Fruit fly (Drosophila melanogaster) whole organism, embryonic: ENCODE results near the gene Sirt4.

Source experiments
- B-H2 ChIP-seq: fragments of 200-800 bp; sonication (Bioruptor generic); optimal IDR thresholded peaks from 2 replicates; lab custom pipeline; 2018; ENCODE audit warnings: missing biosample characterization, mild to moderate bottlenecking, missing genetic modification characterization
- CG11456 ChIP-seq: fragments of 200-800 bp; sonication (Bioruptor generic); IDR thresholded peaks from 3 replicates; pipeline ENCODE4 v1.3.6; 2022; ENCODE audit warnings: missing biosample characterization, missing genetic modification characterization
- CG12219 ChIP-seq: fragments of 200-800 bp; sonication (Bioruptor generic); optimal IDR thresholded peaks from 3 replicates; lab custom pipeline; 2018; ENCODE audit warnings: missing biosample characterization, mild to moderate bottlenecking, missing genetic modification characterization
- CG12299 ChIP-seq: fragments of 200-800 bp; sonication (Bioruptor generic); optimal IDR thresholded peaks from 2 replicates; lab custom pipeline; 2018; ENCODE audit warnings: missing biosample characterization, mild to moderate bottlenecking, missing genetic modification characterization
- CG12391 ChIP-seq: fragments of 200-800 bp; sonication (Bioruptor generic); optimal IDR thresholded peaks from 3 replicates; lab custom pipeline; 2018; ENCODE audit warnings: missing biosample characterization, mild to moderate bottlenecking, missing genetic modification characterization, moderate library complexity
- CG13123 ChIP-seq: fragments of 200-800 bp; sonication (Bioruptor generic); optimal IDR thresholded peaks from 2 replicates; lab custom pipeline; 2016; ENCODE audit warnings: missing biosample characterization, missing genetic modification characterization
- CG13775 ChIP-seq: fragments of 200-800 bp; sonication (Bioruptor generic); optimal IDR thresholded peaks from 3 replicates; lab custom pipeline; 2017; ENCODE audit warnings: missing biosample characterization, mild to moderate bottlenecking, missing genetic modification characterization
- CG15073 ChIP-seq: fragments of 200-800 bp; sonication (Bioruptor generic); optimal IDR thresholded peaks from 2 replicates; lab custom pipeline; 2016; ENCODE audit warnings: missing biosample characterization, missing genetic modification characterization
- CG15479 ChIP-seq: fragments of 200-800 bp; sonication (Bioruptor generic); optimal IDR thresholded peaks from 3 replicates; lab custom pipeline; 2019; ENCODE audit warnings: missing biosample characterization, mild to moderate bottlenecking, missing genetic modification characterization, moderate library complexity
- CG1602 ChIP-seq: fragments of 200-800 bp; sonication (Bioruptor generic); optimal IDR thresholded peaks from 3 replicates; lab custom pipeline; 2016; ENCODE audit warnings: missing biosample characterization, missing genetic modification characterization
- CG1647 ChIP-seq: fragments of 200-800 bp; sonication (Bioruptor generic); optimal IDR thresholded peaks from 3 replicates; lab custom pipeline; 2016; ENCODE audit warnings: missing biosample characterization, missing genetic modification characterization
- CG16815 ChIP-seq: fragments of 200-800 bp; sonication (Bioruptor generic); optimal IDR thresholded peaks from 3 replicates; lab custom pipeline; 2017; ENCODE audit warnings: missing biosample characterization, mild to moderate bottlenecking, missing genetic modification characterization
- CG17361 ChIP-seq: fragments of 200-800 bp; sonication (Bioruptor generic); IDR thresholded peaks from 3 replicates; pipeline ENCODE4 v1.3.6; 2022; ENCODE audit warnings: missing biosample characterization, missing genetic modification characterization
- CG1832 ChIP-seq: fragments of 200-800 bp; sonication (Bioruptor generic); optimal IDR thresholded peaks from 2 replicates; lab custom pipeline; 2017; ENCODE audit warnings: missing biosample characterization, mild to moderate bottlenecking, missing genetic modification characterization, inconsistent platforms
- CG2889 ChIP-seq: fragments of 200-800 bp; sonication (Bioruptor generic); IDR thresholded peaks from 3 replicates; pipeline ENCODE4 v1.3.6; 2022; ENCODE audit warnings: missing biosample characterization, missing genetic modification characterization
- CG32532 ChIP-seq: fragments of 200-800 bp; sonication (Bioruptor generic); IDR thresholded peaks from 2 replicates; pipeline ENCODE4 v1.3.6; 2022; ENCODE audit warnings: missing biosample characterization, missing genetic modification characterization
- CG32772 ChIP-seq: fragments of 200-800 bp; sonication (Bioruptor generic); IDR thresholded peaks from 2 replicates; pipeline ENCODE4 v1.3.6; 2022; ENCODE audit warnings: missing biosample characterization, missing genetic modification characterization
- CG3847 ChIP-seq: fragments of 200-800 bp; sonication (Bioruptor generic); IDR thresholded peaks from 2 replicates; pipeline ENCODE4 v1.3.6; 2022; ENCODE audit warnings: missing biosample characterization, missing genetic modification characterization
- CG5245 ChIP-seq: fragments of 200-800 bp; sonication (Bioruptor generic); optimal IDR thresholded peaks from 3 replicates; lab custom pipeline; 2016; ENCODE audit warnings: missing biosample characterization, missing genetic modification characterization
- CG7372 ChIP-seq: fragments of 200-800 bp; sonication (Bioruptor generic); IDR thresholded peaks from 2 replicates; pipeline ENCODE4 v1.3.6; 2022; ENCODE audit warnings: missing biosample characterization, missing genetic modification characterization
- D19B ChIP-seq: fragments of 200-800 bp; sonication (Bioruptor generic); optimal IDR thresholded peaks from 2 replicates; lab custom pipeline; 2017; ENCODE audit warnings: missing biosample characterization, mild to moderate bottlenecking, missing genetic modification characterization
- Dll ChIP-seq: fragments of 200-800 bp; sonication (Bioruptor generic); IDR thresholded peaks from 4 replicates; pipeline ENCODE4 v1.3.6; 2022; ENCODE audit warnings: missing biosample characterization, missing genetic modification characterization; ENCODE audit not compliant: partially characterized antibody
- Ets97D ChIP-seq: fragments of 200-800 bp; sonication (Bioruptor generic); optimal IDR thresholded peaks from 3 replicates; lab custom pipeline; 2016; ENCODE audit warnings: missing biosample characterization, missing genetic modification characterization
- H2.0 ChIP-seq: fragments of 200-800 bp; sonication (Bioruptor generic); IDR thresholded peaks from 2 replicates; pipeline ENCODE4 v1.3.6; 2022; ENCODE audit warnings: missing biosample characterization, missing genetic modification characterization
- HmgD ChIP-seq: fragments of 200-800 bp; sonication (Bioruptor generic); optimal IDR thresholded peaks from 3 replicates; lab custom pipeline; 2016; ENCODE audit warnings: missing biosample characterization, missing genetic modification characterization
- HmgZ ChIP-seq: fragments of 200-800 bp; sonication (Bioruptor generic); optimal IDR thresholded peaks from 2 replicates; lab custom pipeline; 2018; ENCODE audit warnings: missing biosample characterization, mild to moderate bottlenecking, missing genetic modification characterization
- NK7.1 ChIP-seq: fragments of 200-800 bp; sonication (Bioruptor generic); optimal IDR thresholded peaks from 3 replicates; lab custom pipeline; 2016; ENCODE audit warnings: missing biosample characterization, missing genetic modification characterization
- Optix ChIP-seq: fragments of 200-800 bp; sonication (Bioruptor generic); IDR thresholded peaks from 3 replicates; pipeline ENCODE4 v1.3.6; 2022; ENCODE audit warnings: missing biosample characterization, missing genetic modification characterization
- Sry-β ChIP-seq: fragments of 200-800 bp; sonication (Bioruptor generic); optimal IDR thresholded peaks from 2 replicates; lab custom pipeline; 2018; ENCODE audit warnings: missing biosample characterization, mild to moderate bottlenecking, missing genetic modification characterization, moderate library complexity
- Stat92E ChIP-seq, 3 experiments: fragments of >200 bp in 2 of 3; fragments of 200-800 bp in 1 of 3; sonication (Bioruptor generic) in 1 of 3; optimal IDR thresholded peaks; 2 replicates each; lab custom pipeline; 2017 to 2019; ENCODE audit warnings: missing biosample characterization in 3 of 3, missing genetic modification characterization in 3 of 3, mild to moderate bottlenecking in 1 of 3, moderate library complexity in 1 of 3
- az2 ChIP-seq: fragments of 200-800 bp; sonication (Bioruptor generic); optimal IDR thresholded peaks from 3 replicates; lab custom pipeline; 2016; ENCODE audit warnings: missing biosample characterization, missing genetic modification characterization
- bcd ChIP-seq: fragments of 200-800 bp; sonication (Bioruptor generic); optimal IDR thresholded peaks from 2 replicates; lab custom pipeline; 2017; ENCODE audit warnings: missing biosample characterization, mild to moderate bottlenecking, missing genetic modification characterization
- chn ChIP-seq: fragments of 200-800 bp; sonication (Bioruptor generic); optimal IDR thresholded peaks from 2 replicates; lab custom pipeline; 2016; ENCODE audit warnings: missing biosample characterization, missing genetic modification characterization
- crol ChIP-seq: fragments of 200-800 bp; sonication (Bioruptor generic); IDR thresholded peaks from 2 replicates; pipeline ENCODE4 v1.3.6; 2022; ENCODE audit warnings: missing biosample characterization, missing genetic modification characterization
- eve ChIP-seq, 2 experiments: fragments of >200 bp; optimal IDR thresholded peaks; 2 replicates each; lab custom pipeline; 2017; ENCODE audit warnings: missing biosample characterization in 2 of 2, missing genetic modification characterization in 2 of 2
- gcm2 ChIP-seq: fragments of 200-800 bp; sonication (Bioruptor generic); optimal IDR thresholded peaks from 2 replicates; lab custom pipeline; 2016; ENCODE audit warnings: missing biosample characterization, missing genetic modification characterization
- hkb ChIP-seq, 2 experiments: fragments of 200-800 bp in 1 of 2; fragments of >200 bp in 1 of 2; sonication (Bioruptor generic) in 1 of 2; IDR thresholded peaks in 1 of 2; optimal IDR thresholded peaks in 1 of 2; 2 replicates each; pipeline versions ENCODE4 v1.3.6 to Lab custom; 2017 to 2022; ENCODE audit warnings: missing biosample characterization in 1 of 2, missing genetic modification characterization in 1 of 2
- inv ChIP-seq: fragments of 200-800 bp; sonication (Bioruptor generic); IDR thresholded peaks from 2 replicates; pipeline ENCODE4 v1.3.6; 2022; ENCODE audit warnings: missing biosample characterization, missing genetic modification characterization; ENCODE audit not compliant: partially characterized antibody
- nerfin-1 ChIP-seq: fragments of 200-800 bp; sonication (Bioruptor generic); optimal IDR thresholded peaks from 3 replicates; lab custom pipeline; 2019; ENCODE audit warnings: missing biosample characterization, mild to moderate bottlenecking, missing genetic modification characterization, moderate library complexity
- nerfin-2 ChIP-seq: fragments of 200-800 bp; sonication (Bioruptor generic); IDR thresholded peaks from 2 replicates; pipeline ENCODE4 v1.3.6; 2022; ENCODE audit warnings: missing biosample characterization, missing genetic modification characterization; ENCODE audit not compliant: partially characterized antibody
- pfk ChIP-seq: fragments of 200-800 bp; sonication (Bioruptor generic); optimal IDR thresholded peaks from 2 replicates; lab custom pipeline; 2018; ENCODE audit warnings: missing biosample characterization, mild to moderate bottlenecking, missing genetic modification characterization, moderate library complexity
- pho ChIP-seq: fragments of 200-800 bp; sonication (Bioruptor generic); optimal IDR thresholded peaks from 2 replicates; lab custom pipeline; 2016; ENCODE audit warnings: missing biosample characterization, missing genetic modification characterization
- repo ChIP-seq: fragments of 200-800 bp; sonication (Bioruptor generic); optimal IDR thresholded peaks from 2 replicates; lab custom pipeline; 2016; ENCODE audit warnings: missing biosample characterization, missing genetic modification characterization
- shn ChIP-seq: fragments of 200-800 bp; sonication (Bioruptor generic); optimal IDR thresholded peaks from 3 replicates; lab custom pipeline; 2016; ENCODE audit warnings: missing biosample characterization, missing genetic modification characterization
- sim ChIP-seq: fragments of 200-800 bp; sonication (Bioruptor generic); IDR thresholded peaks from 2 replicates; pipeline ENCODE4 v1.3.6; 2022; ENCODE audit warnings: missing biosample characterization, missing genetic modification characterization
- ssp ChIP-seq: fragments of 200-800 bp; sonication (Bioruptor generic); IDR thresholded peaks from 2 replicates; pipeline ENCODE4 v1.3.6; 2022; ENCODE audit warnings: missing biosample characterization, missing genetic modification characterization
- sug ChIP-seq: fragments of 200-800 bp; optimal IDR thresholded peaks from 2 replicates; lab custom pipeline; 2019; ENCODE audit warnings: missing biosample characterization, mild to moderate bottlenecking, missing genetic modification characterization, moderate library complexity
- tin ChIP-seq: fragments of 200-800 bp; sonication (Bioruptor generic); optimal IDR thresholded peaks from 3 replicates; lab custom pipeline; 2016; ENCODE audit warnings: missing biosample characterization, missing genetic modification characterization
- twi ChIP-seq: fragments of 200-800 bp; optimal IDR thresholded peaks from 2 replicates; lab custom pipeline; 2019; ENCODE audit warnings: missing biosample characterization, mild to moderate bottlenecking, missing genetic modification characterization, moderate library complexity

Sirt4 gene

DNA sequence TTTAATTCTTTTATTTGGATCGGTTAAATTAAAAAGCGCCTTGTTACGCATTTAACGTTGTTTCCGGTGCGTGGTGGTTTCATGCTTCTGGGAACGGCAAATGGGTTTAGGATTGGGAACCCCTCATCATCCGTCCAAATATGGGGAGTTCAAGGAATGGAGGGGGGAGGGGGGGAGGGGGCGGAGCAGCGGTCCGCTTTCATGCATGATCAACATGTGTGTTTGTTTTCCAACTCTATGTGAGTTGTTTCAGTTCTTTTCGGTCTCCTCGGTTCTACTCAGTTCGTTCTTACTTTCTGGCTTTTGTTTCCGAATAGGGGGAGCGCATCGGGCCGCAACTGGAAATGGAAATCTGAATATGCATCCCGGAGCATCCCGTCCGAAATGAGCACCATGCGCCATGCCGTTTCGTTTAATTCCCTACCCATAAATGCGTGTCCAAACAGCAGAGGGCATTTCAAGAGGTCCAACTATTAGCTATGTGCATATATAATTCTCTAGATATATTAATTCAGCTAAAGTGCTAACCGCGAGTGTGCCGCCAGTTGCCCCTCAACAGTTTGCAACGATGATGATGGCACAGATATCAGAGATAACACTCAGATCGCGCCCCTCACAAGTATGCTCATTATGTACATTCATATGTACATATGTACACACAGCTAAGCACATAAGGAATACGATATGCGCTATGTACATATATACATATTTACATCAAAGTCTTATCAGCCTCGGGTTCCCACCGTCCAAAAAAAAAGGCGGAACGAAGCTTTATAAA, 11.8 kb upstream of the Sirt4 start (continued):
- TF ChIP-seq CG32532 (GFP tag; lab: Robert Waterston, UW) (peak; percentile 31; the same call in 1 of the 2 replicates), pfk (GFP tag; lab: Kevin White, UChicago) (peak; percentile 85), CG5245 (peak; percentile 85), eve (GFP tag; optimal IDR thresholded peaks at IDR 0.05; lab: Kevin White, UChicago) (no peak), nerfin-1 (tag; lab: Kevin White, UChicago) (peak; percentile 94), tin (GFP tag; lab: Kevin White, UChicago) (peak; percentile 83), twi (tag; lab: Kevin White, UChicago) (peak; percentile 86), CG12299 (tag; lab: Kevin White, UChicago) (peak; percentile 95), ssp (GFP tag; lab: Robert Waterston, UW) (peak; percentile 48), chn (peak; percentile 71), gcm2 (GFP tag; lab: Kevin White, UChicago) (peak; percentile 74), CG32772 (peak; percentile 61), hkb (optimal IDR thresholded peaks at IDR 0.05; lab: Kevin White, UChicago) (no peak), hkb (GFP tag; IDR thresholded peaks at IDR 0.05; lab: Robert Waterston, UW) (peak; percentile 92), H2.0 (peak; percentile 67), shn (peak; percentile 71), CG1602 (GFP tag; lab: Kevin White, UChicago) (peak; percentile 83), CG13775 (peak; percentile 64), CG2889 (GFP tag; lab: Robert Waterston, UW) (no peak), CG12219 (GFP tag; lab: Kevin White, UChicago) (peak; percentile 90), CG15073 (GFP tag; lab: Kevin White, UChicago) (peak; percentile 61), Optix (peak; percentile 71; the same call in 1 of the 3 replicates), CG7372 (GFP tag; lab: Robert Waterston, UW) (peak; percentile 83), Stat92E (GFP tag; optimal IDR thresholded peaks at IDR 0.05; lab: Kevin White, UChicago) (peak in 1 of 3 experiments; percentile 39), Dll (no peak), CG17361 (peak; percentile 90), crol (peak; percentile 78), CG1647 (GFP tag; lab: Kevin White, UChicago) (peak; percentile 94), CG12391 (tag; lab: Kevin White, UChicago) (peak; percentile 78), sug (tag; lab: Kevin White, UChicago) (peak; percentile 72), bcd (GFP tag; lab: Kevin White, UChicago) (peak; percentile 87), CG3847 (GFP tag; lab: Robert Waterston, UW) (peak; percentile 69), D19B (peak; percentile 52), CG1832 (no peak), repo (GFP tag; lab: Kevin White, UChicago) (peak; percentile 87), Sry-β (GFP tag; lab: Kevin White, UChicago) (peak; percentile 77), B-H2 (GFP tag; lab: Kevin White, UChicago) (peak; percentile 93), inv (no peak), CG15479 (GFP tag; lab: Kevin White, UChicago) (peak; percentile 47), nerfin-2 (GFP tag; lab: Robert Waterston, UW) (no peak), CG11456 (GFP tag; lab: Robert Waterston, UW) (peak; percentile 91), NK7.1 (GFP tag; lab: Kevin White, UChicago) (peak; percentile 92), Ets97D (peak; percentile 71), CG16815 (GFP tag; lab: Kevin White, UChicago) (peak; percentile 28), HmgD (GFP tag; lab: Kevin White, UChicago) (peak; percentile 62), pho (GFP tag; lab: Kevin White, UChicago) (peak; percentile 74), CG13123 (GFP tag; lab: Kevin White, UChicago) (peak; percentile 92), az2 (GFP tag; lab: Kevin White, UChicago) (peak; percentile 48), sim (GFP tag; lab: Robert Waterston, UW) (peak; percentile 93), HmgZ (tag; lab: Kevin White, UChicago) (peak; percentile 96)
